Worm (Caenorhabditis elegans) whole organism, L1 larva: ENCODE measurements around the gene bmy-1.
A peak's percentile ranks its signal among the peaks of the same experiment; 100 is the strongest.

Experiments
- ama-1 ChIP-seq: fragments of 150-350 bp; optimal IDR thresholded peaks from 2 replicates; lab custom pipeline; 2014
- ets-5 ChIP-seq: fragments of 200-800 bp; sonication (Bioruptor generic); IDR thresholded peaks from 2 replicates; pipeline ENCODE4 v1.3.6; 2022; ENCODE audit warnings: missing genetic modification characterization, missing compliant biosample characterization
- jun-1 ChIP-seq: fragments of 150-350 bp; optimal IDR thresholded peaks from 2 replicates; lab custom pipeline; 2014; ENCODE audit warnings: missing biosample characterization, missing genetic modification reagents, missing genetic modification characterization
- lir-3 ChIP-seq: sonication (generic microtip); optimal IDR thresholded peaks from 2 replicates; lab custom pipeline; 2016; ENCODE audit warnings: mild to moderate bottlenecking, missing genetic modification characterization, moderate library complexity, missing compliant biosample characterization; ENCODE audit not compliant: poor library complexity
- swsn-7 ChIP-seq: sonication (generic microtip); optimal IDR thresholded peaks from 2 replicates; lab custom pipeline; 2016; ENCODE audit warnings: missing genetic modification characterization, missing compliant biosample characterization
- tbx-2 ChIP-seq: sonication (generic microtip); optimal IDR thresholded peaks from 2 replicates; lab custom pipeline; 2016; ENCODE audit warnings: missing genetic modification characterization, missing compliant biosample characterization
- ztf-11 ChIP-seq, 2 experiments: sonication (generic microtip); optimal IDR thresholded peaks; 2 replicates each; lab custom pipeline; 2016 to 2017; ENCODE audit warnings: missing genetic modification characterization in 2 of 2, missing biosample characterization in 1 of 2, missing compliant biosample characterization in 1 of 2

DNA sequence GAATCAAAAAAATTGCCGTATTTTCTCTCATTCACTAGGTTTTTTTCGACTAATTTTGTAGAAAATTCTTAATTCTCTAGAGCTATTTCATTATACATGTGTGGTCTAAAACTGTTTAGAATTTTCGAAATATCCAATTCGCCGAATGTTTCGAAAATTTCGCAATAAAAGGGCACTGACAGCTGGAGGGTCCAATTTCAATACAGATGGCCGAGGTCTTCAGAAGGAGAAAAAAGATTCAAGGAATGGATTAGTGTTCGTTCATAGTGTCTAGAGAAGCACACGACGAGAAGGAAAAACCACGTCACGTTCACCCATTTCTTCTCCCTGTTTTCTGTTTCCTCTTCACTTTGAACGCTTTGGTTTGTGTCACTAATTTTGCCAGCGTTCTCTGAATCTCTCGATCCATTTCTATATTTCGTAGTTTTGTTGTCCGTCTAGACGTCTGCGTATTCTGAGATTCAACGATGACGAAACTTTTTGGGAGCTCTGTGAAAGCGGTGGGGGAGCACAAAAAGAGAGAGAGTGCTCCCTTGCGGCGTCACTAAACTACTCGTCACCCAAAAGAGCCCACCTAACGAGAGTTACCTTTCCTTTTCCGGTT, 32.4 kb upstream of the bmy-1 start:
- TF ChIP-seq tbx-2 (tag; lab: Kevin White, UChicago) (peak; percentile 52), jun-1 (tag; lab: Kevin White, UChicago) (peak; percentile 79), lir-3 (tag; lab: Kevin White, UChicago) (no peak), ets-5 (GFP tag; lab: Robert Waterston, UW) (no peak), ama-1 (lab: Kevin White, UChicago) (no peak), swsn-7 (peak; percentile 56), ztf-11 (tag; optimal IDR thresholded peaks at IDR 0.05; lab: Kevin White, UChicago) (no peak)
